Worm (Caenorhabditis elegans) whole organism, L3 larva: ENCODE measurements around the gene sdz-24.

Experiments used
- R02D3.7 ChIP-seq: fragments of 150-350 bp; optimal IDR thresholded peaks from 2 replicates; lab custom pipeline; 2014; ENCODE audit warnings: missing biosample characterization, missing genetic modification characterization
- aly-2 ChIP-seq: fragments of 150-350 bp; optimal IDR thresholded peaks from 2 replicates; lab custom pipeline; 2014; ENCODE audit warnings: missing biosample characterization, missing genetic modification characterization
- ceh-28 ChIP-seq: fragments of 150-350 bp; optimal IDR thresholded peaks from 2 replicates; lab custom pipeline; 2014; ENCODE audit warnings: missing biosample characterization, missing genetic modification reagents, missing genetic modification characterization
- ceh-82 ChIP-seq: fragments of 150-350 bp; optimal IDR thresholded peaks from 2 replicates; lab custom pipeline; 2014; ENCODE audit warnings: missing biosample characterization, missing genetic modification characterization
- ceh-9 ChIP-seq: sonication (generic microtip); optimal IDR thresholded peaks from 2 replicates; lab custom pipeline; 2018; ENCODE audit warnings: missing biosample characterization, missing genetic modification characterization
- daf-12 ChIP-seq: fragments of 150-350 bp; optimal IDR thresholded peaks from 2 replicates; lab custom pipeline; 2014; ENCODE audit warnings: missing biosample characterization, missing genetic modification reagents, missing genetic modification characterization
- egl-27 ChIP-seq: sonication (generic microtip); optimal IDR thresholded peaks from 4 replicates; lab custom pipeline; 2017; ENCODE audit warnings: missing biosample characterization, missing genetic modification reagents, missing genetic modification characterization
- egl-5 ChIP-seq: fragments of 150-350 bp; optimal IDR thresholded peaks from 2 replicates; lab custom pipeline; 2017; ENCODE audit warnings: missing biosample characterization, missing genetic modification reagents, missing genetic modification characterization, inconsistent platforms
- elt-1 ChIP-seq: fragments of 150-350 bp; optimal IDR thresholded peaks from 2 replicates; lab custom pipeline; 2014; ENCODE audit warnings: missing biosample characterization, missing genetic modification characterization
- elt-2 ChIP-seq: sonication (generic microtip); optimal IDR thresholded peaks from 2 replicates; lab custom pipeline; 2016; ENCODE audit warnings: missing genetic modification reagents, mild to moderate bottlenecking, missing genetic modification characterization, missing compliant biosample characterization
- elt-3 ChIP-seq, 3 experiments: fragments of 150-350 bp in 1 of 3; sonication (generic microtip) in 2 of 3; optimal IDR thresholded peaks; 2 replicates in 2 of 3; 4 replicates in 1 of 3; lab custom pipeline; 2014 to 2017; ENCODE audit warnings: missing biosample characterization in 3 of 3, missing genetic modification characterization in 3 of 3
- eor-1 ChIP-seq, 2 experiments: fragments of 150-350 bp; optimal IDR thresholded peaks; 2 replicates each; lab custom pipeline; 2014 to 2018; ENCODE audit warnings: missing biosample characterization in 2 of 2, missing genetic modification characterization in 2 of 2
- fkh-10 ChIP-seq: sonication (generic microtip); optimal IDR thresholded peaks from 2 replicates; lab custom pipeline; 2017; ENCODE audit warnings: missing biosample characterization, missing genetic modification reagents, missing genetic modification characterization
- fkh-2 ChIP-seq: fragments of 150-350 bp; optimal IDR thresholded peaks from 2 replicates; lab custom pipeline; 2014; ENCODE audit warnings: missing biosample characterization, missing genetic modification reagents, missing genetic modification characterization
- fos-1 ChIP-seq: fragments of 150-350 bp; optimal IDR thresholded peaks from 2 replicates; lab custom pipeline; 2014; ENCODE audit warnings: missing biosample characterization, missing genetic modification characterization
- hmg-11 ChIP-seq: sonication (generic microtip); optimal IDR thresholded peaks from 2 replicates; lab custom pipeline; 2016; ENCODE audit warnings: missing genetic modification characterization, missing compliant biosample characterization
- jun-1 ChIP-seq: fragments of 150-350 bp; optimal IDR thresholded peaks from 2 replicates; lab custom pipeline; 2014; ENCODE audit warnings: missing biosample characterization, missing genetic modification reagents, missing genetic modification characterization
- lin-15B ChIP-seq: fragments of 150-350 bp; optimal IDR thresholded peaks from 2 replicates; lab custom pipeline; 2014; ENCODE audit warnings: missing biosample characterization, missing genetic modification characterization
- lin-39 ChIP-seq: fragments of 150-350 bp; optimal IDR thresholded peaks from 2 replicates; lab custom pipeline; 2018; ENCODE audit warnings: missing biosample characterization, missing genetic modification reagents, missing genetic modification characterization
- lsy-12 ChIP-seq: sonication (generic microtip); optimal IDR thresholded peaks from 2 replicates; lab custom pipeline; 2016; ENCODE audit warnings: mild to moderate bottlenecking, missing genetic modification characterization, missing compliant biosample characterization
- mdl-1 ChIP-seq: fragments of 150-350 bp; optimal IDR thresholded peaks from 2 replicates; lab custom pipeline; 2014; ENCODE audit warnings: missing biosample characterization, missing genetic modification characterization
- mml-1 ChIP-seq: fragments of 150-350 bp; sonication (generic microtip); optimal IDR thresholded peaks from 3 replicates; lab custom pipeline; 2014; ENCODE audit warnings: missing biosample characterization, missing genetic modification characterization
- nfya-1 ChIP-seq: sonication (generic microtip); optimal IDR thresholded peaks from 2 replicates; lab custom pipeline; 2017; ENCODE audit warnings: missing genetic modification characterization, mild to moderate bottlenecking, missing compliant biosample characterization, antibody characterized with exemption, moderate library complexity; ENCODE audit not compliant: insufficient read depth
- nhr-11 ChIP-seq: fragments of 150-350 bp; optimal IDR thresholded peaks from 2 replicates; lab custom pipeline; 2014; ENCODE audit warnings: missing biosample characterization, missing genetic modification characterization
- nhr-12 ChIP-seq: fragments of 150-350 bp; optimal IDR thresholded peaks from 2 replicates; lab custom pipeline; 2014; ENCODE audit warnings: missing biosample characterization, missing genetic modification characterization
- nhr-28 ChIP-seq: fragments of 150-350 bp; optimal IDR thresholded peaks from 2 replicates; lab custom pipeline; 2014; ENCODE audit warnings: missing biosample characterization, missing genetic modification characterization
- nhr-67 ChIP-seq: fragments of 150-350 bp; optimal IDR thresholded peaks from 2 replicates; lab custom pipeline; 2014; ENCODE audit warnings: missing biosample characterization, missing genetic modification characterization
- nhr-76 ChIP-seq: fragments of 150-350 bp; sonication (generic microtip); optimal IDR thresholded peaks from 5 replicates; lab custom pipeline; 2014; ENCODE audit warnings: missing biosample characterization, missing genetic modification characterization
- nhr-77 ChIP-seq: fragments of 150-350 bp; optimal IDR thresholded peaks from 2 replicates; lab custom pipeline; 2014; ENCODE audit warnings: missing biosample characterization, missing genetic modification characterization
- pha-4 ChIP-seq: fragments of 150-350 bp; optimal IDR thresholded peaks from 2 replicates; lab custom pipeline; 2014; ENCODE audit warnings: missing biosample characterization, missing genetic modification reagents, missing genetic modification characterization
- pqm-1 ChIP-seq: fragments of 150-350 bp; optimal IDR thresholded peaks from 2 replicates; lab custom pipeline; 2017; ENCODE audit warnings: missing biosample characterization, missing genetic modification characterization, inconsistent platforms
- skn-1 ChIP-seq: fragments of 150-350 bp; optimal IDR thresholded peaks from 2 replicates; lab custom pipeline; 2014; ENCODE audit warnings: missing biosample characterization, missing genetic modification characterization
- tbx-2 ChIP-seq: sonication (generic microtip); optimal IDR thresholded peaks from 2 replicates; lab custom pipeline; 2016; ENCODE audit warnings: mild to moderate bottlenecking, missing genetic modification characterization, missing compliant biosample characterization
- unc-62 ChIP-seq: fragments of 150-350 bp; sonication (generic microtip); optimal IDR thresholded peaks from 4 replicates; lab custom pipeline; 2014; ENCODE audit warnings: missing biosample characterization, missing genetic modification reagents, missing genetic modification characterization
- zag-1 ChIP-seq: fragments of 150-350 bp; optimal IDR thresholded peaks from 2 replicates; lab custom pipeline; 2014; ENCODE audit warnings: missing biosample characterization, missing genetic modification characterization
- ztf-4 ChIP-seq: fragments of 150-350 bp; optimal IDR thresholded peaks from 2 replicates; lab custom pipeline; 2014; ENCODE audit warnings: missing biosample characterization, missing genetic modification characterization

Gene sdz-24

DNA sequence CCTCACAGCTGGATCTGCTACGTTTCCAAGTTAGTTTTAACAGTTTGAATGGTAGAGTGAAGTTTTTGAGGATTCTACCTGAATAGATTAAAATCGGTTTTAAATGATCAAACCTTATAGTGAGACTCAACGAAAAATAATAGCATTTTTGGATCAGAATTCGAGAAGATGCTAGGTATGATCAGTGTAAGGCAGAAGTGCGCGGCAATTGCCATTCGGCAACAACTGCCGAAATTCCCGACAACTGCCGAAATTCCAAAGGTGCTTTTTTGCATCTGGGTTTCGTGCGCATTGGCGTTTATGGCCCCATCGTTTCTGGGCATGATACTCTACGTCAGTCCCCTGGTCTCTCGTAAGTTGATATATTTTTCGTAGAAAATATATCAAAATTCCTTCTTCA lies 25.0 kb downstream of the sdz-24 start, which contains the start of gene T02H6.6:
Gene T02H6.6 (plus strand): TSS at position 301 of the 400 bp plus-strand sequence.
- TF ChIP-seq jun-1 (no peak), fkh-2 (tag; lab: Kevin White, UChicago) (no peak), eor-1 (tag; optimal IDR thresholded peaks at IDR 0.05; lab: Kevin White, UChicago) (no peak)

DNA sequence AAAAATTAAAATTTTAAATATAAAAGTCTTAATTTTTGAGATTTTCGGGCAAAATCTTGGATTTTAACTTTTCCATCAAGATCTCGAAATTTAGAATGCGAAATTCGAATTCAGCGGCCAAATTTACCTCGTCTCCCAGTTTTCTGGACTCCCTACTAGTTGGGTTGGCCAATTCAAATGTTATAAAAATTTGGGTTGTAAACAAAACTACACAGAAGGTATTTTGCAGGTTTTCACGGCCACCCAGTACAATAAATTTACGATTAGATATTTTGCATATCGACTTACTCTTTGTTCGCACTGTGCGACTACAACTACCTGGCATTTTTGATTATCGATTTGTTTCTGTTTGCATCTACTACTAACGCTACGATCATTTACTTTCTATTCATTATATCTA lies 26.3 kb downstream of the sdz-24 start, which contains the start of gene T02H6.5:
Gene T02H6.5 (plus strand): TSS at position 301 of the 400 bp plus-strand sequence.
- TF ChIP-seq fkh-2 (tag; lab: Kevin White, UChicago): no peak
- no peak for TF ChIP-seq nhr-12 (tag; lab: Kevin White, UChicago)
- TF ChIP-seq ceh-28 (tag; lab: Kevin White, UChicago): no peak
- no peak for TF ChIP-seq nhr-11 (tag; lab: Kevin White, UChicago)
- no peak for TF ChIP-seq ztf-4
- no peak for TF ChIP-seq egl-27 (tag; lab: Kevin White, UChicago)
- no peak for TF ChIP-seq ceh-9 (tag; lab: Kevin White, UChicago)
- no peak for TF ChIP-seq fkh-10

DNA sequence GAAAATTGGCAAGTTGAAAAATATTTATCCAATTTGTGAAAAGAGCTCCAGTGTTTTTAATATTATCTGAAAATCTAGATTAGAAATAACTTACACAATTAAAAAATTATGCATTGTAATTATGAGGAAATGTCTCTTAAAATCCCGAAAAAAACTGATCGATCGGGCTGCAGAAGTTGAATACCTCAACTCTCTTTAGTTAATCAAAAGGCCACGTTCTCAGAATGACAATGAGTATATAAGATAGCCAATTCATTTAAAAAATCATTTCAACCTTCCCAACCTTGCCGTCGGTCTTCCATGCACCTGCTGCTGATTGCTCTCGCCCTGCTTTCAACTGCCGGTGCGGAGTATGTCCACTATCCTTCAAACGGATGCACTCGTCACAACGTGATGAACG lies 31.3 kb downstream of the sdz-24 start, which contains the start of gene T02H6.4:
Gene T02H6.4 (plus strand): TSS at position 301 of the 400 bp plus-strand sequence.
- TF ChIP-seq ceh-9 (tag; lab: Kevin White, UChicago) (no peak), elt-1 (tag; lab: Kevin White, UChicago) (no peak), ceh-82 (tag; lab: Kevin White, UChicago) (no peak), R02D3.7 (tag; lab: Kevin White, UChicago) (no peak), aly-2 (no peak), lin-39 (tag; lab: Kevin White, UChicago) (no peak), mml-1 (no peak), egl-27 (tag; lab: Kevin White, UChicago) (no peak), pqm-1 (tag; lab: Kevin White, UChicago) (no peak), nfya-1 (no peak), ceh-28 (tag; lab: Kevin White, UChicago) (no peak)

DNA sequence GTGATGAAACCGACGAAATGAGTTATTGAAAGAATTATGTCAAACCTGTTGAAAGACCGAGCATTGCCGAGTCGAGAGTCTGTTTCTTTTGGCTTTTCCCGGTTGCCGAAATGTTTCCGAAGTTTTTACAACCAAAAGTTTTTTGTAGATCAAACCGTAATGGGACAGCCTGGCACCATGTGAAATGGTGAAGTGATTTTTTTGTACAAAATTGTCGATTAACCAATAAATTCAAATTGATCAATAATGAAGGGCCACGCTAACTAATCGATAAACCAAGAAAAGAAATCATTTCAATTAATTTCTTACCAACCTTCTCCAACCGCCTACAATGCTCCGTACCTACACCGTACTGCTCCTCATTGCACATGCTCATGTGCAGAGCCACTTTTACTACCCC lies 33.1 kb downstream of the sdz-24 start, which contains the start of gene T02H6.3:
Gene T02H6.3 (plus strand): TSS at position 301 of the 400 bp plus-strand sequence.
- TF ChIP-seq tbx-2 (no peak), nhr-67 (tag; lab: Kevin White, UChicago) (no peak), daf-12 (no peak), elt-3 (tag; optimal IDR thresholded peaks at IDR 0.05; lab: Kevin White, UChicago) (no peak), elt-2 (no peak), nhr-28 (tag; lab: Kevin White, UChicago) (no peak), egl-27 (tag; lab: Kevin White, UChicago) (no peak), lin-39 (tag; lab: Kevin White, UChicago) (no peak), egl-5 (tag; lab: Kevin White, UChicago) (no peak), nhr-77 (tag; lab: Kevin White, UChicago) (no peak)

DNA sequence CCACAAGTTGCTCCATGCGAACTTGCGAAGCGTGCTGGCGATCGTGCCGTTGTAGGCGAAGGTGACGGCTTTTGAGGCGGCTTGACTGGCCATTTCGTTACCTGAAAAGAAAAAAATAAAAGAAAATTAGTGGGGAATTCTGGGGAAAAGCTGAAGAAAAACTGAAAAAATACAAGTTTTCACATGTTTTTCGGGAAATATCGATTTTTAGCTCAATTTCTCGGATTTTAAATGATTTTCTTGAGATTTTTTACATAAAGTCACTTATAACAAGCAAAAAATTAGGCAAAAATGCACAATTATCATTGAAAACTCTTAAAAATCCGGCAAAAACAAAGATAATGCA lies 42.5 kb downstream of the sdz-24 start, which contains the start of gene T02H6.11:
Gene T02H6.11 (minus strand): TSS at position 101 of the 346 bp plus-strand sequence.
- TF ChIP-seq zag-1 (tag; lab: Kevin White, UChicago): no peak
- no peak for TF ChIP-seq skn-1 (tag; lab: Kevin White, UChicago)
- TF ChIP-seq nhr-67 (tag; lab: Kevin White, UChicago): no peak
- TF ChIP-seq lsy-12 (tag; lab: Kevin White, UChicago): no peak
- TF ChIP-seq mdl-1 (tag; lab: Kevin White, UChicago): no peak
- TF ChIP-seq fos-1: no peak
- TF ChIP-seq nhr-76: no peak
- TF ChIP-seq ceh-9 (tag; lab: Kevin White, UChicago): no peak
- TF ChIP-seq nhr-28 (tag; lab: Kevin White, UChicago): no peak
- no peak for TF ChIP-seq pha-4 (tag; lab: Kevin White, UChicago)
- TF ChIP-seq unc-62 (GFP tag; lab: Kevin White, UChicago): no peak
- no peak for TF ChIP-seq pqm-1 (tag; lab: Kevin White, UChicago)
- TF ChIP-seq hmg-11: no peak
- no peak for TF ChIP-seq ztf-4
- TF ChIP-seq lin-15B (tag; lab: Kevin White, UChicago): no peak
- TF ChIP-seq jun-1: no peak
- no peak for TF ChIP-seq elt-3 (tag; optimal IDR thresholded peaks at IDR 0.05; lab: Kevin White, UChicago)
- TF ChIP-seq, all 47 proteins: peak for 0
